Fruit fly (Drosophila melanogaster): ENCODE measurements around the gene bumpel.

DNA sequence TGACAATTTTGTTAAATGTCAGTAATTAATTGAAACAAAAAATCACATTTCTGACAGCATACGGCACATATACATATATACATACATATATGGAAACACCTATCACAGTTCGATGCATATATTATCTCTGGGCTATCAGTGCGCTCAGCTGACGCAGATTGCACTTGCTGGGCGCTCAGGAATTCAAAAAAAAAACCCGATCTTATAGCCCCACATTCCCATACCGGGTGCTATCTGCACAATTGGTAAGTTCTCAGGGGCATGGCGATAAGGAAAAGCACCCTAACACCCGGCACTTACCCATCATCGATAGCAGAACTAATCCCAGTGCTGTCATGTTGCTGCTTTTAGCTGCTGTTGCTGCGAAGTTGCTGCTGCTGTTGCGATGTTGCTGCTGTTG, 38.8 kb upstream of the bumpel start:
- TF ChIP-seq CTCF (optimal IDR thresholded peaks at IDR 0.05), result no peak
- TF ChIP-seq CG8478 (optimal IDR thresholded peaks at IDR 0.05), result no peak

Measured in S2 (cell line).